Fruit fly (Drosophila melanogaster): ENCODE results near the gene dyl.
A peak's percentile ranks its signal among the peaks of the same experiment; 100 is the strongest.

The dyl gene

DNA sequence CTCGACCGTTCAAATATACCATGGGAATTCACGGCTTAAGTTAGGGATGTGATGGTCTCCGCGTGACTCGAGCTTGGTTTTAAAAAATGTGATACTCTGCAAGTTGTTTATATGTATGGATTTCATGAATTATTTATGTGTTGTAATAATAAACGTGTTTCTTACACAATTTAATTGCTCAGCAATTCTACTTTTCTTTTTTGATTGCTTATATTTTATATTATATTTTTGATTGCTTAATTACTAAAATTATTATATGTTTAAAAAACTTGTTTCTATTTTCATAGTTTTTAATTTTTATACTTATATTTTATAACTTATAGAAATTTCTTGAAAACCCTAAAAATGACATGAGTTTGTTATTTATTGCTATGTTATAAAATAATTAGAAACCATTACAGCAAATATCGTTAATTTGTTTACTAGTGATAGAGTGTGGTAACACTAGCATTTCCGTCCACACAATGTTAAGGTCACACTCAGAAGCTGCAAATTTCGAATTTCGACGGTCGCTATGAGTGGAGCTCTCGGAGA, 53.1 kb downstream of the dyl start, which contains the start of the genes ago and CG1265:
TSS of gene ago (minus strand) at position 6 of the 534 bp plus-strand sequence.
TSS of gene CG1265 (plus strand) at position 476 of the 534 bp plus-strand sequence.
- TF ChIP-seq Hnf4 (GFP tag; optimal IDR thresholded peaks at IDR 0.05) (peak; percentile 12), br (GFP tag; optimal IDR thresholded peaks at IDR 0.05) (no peak), CG9705 (GFP tag; optimal IDR thresholded peaks at IDR 0.05) (peak; percentile 32), lola (GFP tag; optimal IDR thresholded peaks at IDR 0.05) (no peak), woc (GFP tag; optimal IDR thresholded peaks at IDR 0.05) (peak; percentile 22), tai (GFP tag; optimal IDR thresholded peaks at IDR 0.05) (no peak), Myc (optimal IDR thresholded peaks at IDR 0.05) (peak; percentile 1), psq (GFP tag; optimal IDR thresholded peaks at IDR 0.05) (peak; percentile 9), HLH106 (tag; optimal IDR thresholded peaks at IDR 0.05) (peak; percentile 62), Rel (GFP tag; optimal IDR thresholded peaks at IDR 0.05) (no peak), Rel (tag; optimal IDR thresholded peaks at IDR 0.05) (no peak), CG32264 (GFP tag; optimal IDR thresholded peaks at IDR 0.05) (no peak), OdsH (GFP tag; optimal IDR thresholded peaks at IDR 0.05) (peak; percentile 29), pan (optimal IDR thresholded peaks at IDR 0.05) (no peak), dl (GFP tag; optimal IDR thresholded peaks at IDR 0.05; ENCODE audit: insufficient read depth in 1 of 2, partially characterized antibody in 2 of 2) (no peak), Sp1 (GFP tag; optimal IDR thresholded peaks at IDR 0.05) (peak; percentile 60), h (GFP tag; optimal IDR thresholded peaks at IDR 0.05) (peak; percentile 29), sv (GFP tag; optimal IDR thresholded peaks at IDR 0.05) (peak; percentile 15), GATAd (GFP tag; optimal IDR thresholded peaks at IDR 0.05) (no peak), Dfd (GFP tag; optimal IDR thresholded peaks at IDR 0.05) (no peak), rgr (GFP tag; optimal IDR thresholded peaks at IDR 0.05) (peak; percentile 15), sage (GFP tag; optimal IDR thresholded peaks at IDR 0.05) (no peak), Abd-B (GFP tag; optimal IDR thresholded peaks at IDR 0.05) (no peak), dmrt93B (GFP tag; optimal IDR thresholded peaks at IDR 0.05) (peak; percentile 51), foxo (GFP tag; optimal IDR thresholded peaks at IDR 0.05) (peak in 1 of 2 experiments; percentile 36), Hr83 (GFP tag; optimal IDR thresholded peaks at IDR 0.05; ENCODE audit: poor library complexity, severe bottlenecking) (peak; percentile 2), Jra (GFP tag; optimal IDR thresholded peaks at IDR 0.05) (no peak), ey (GFP tag; optimal IDR thresholded peaks at IDR 0.05) (no peak)

DNA sequence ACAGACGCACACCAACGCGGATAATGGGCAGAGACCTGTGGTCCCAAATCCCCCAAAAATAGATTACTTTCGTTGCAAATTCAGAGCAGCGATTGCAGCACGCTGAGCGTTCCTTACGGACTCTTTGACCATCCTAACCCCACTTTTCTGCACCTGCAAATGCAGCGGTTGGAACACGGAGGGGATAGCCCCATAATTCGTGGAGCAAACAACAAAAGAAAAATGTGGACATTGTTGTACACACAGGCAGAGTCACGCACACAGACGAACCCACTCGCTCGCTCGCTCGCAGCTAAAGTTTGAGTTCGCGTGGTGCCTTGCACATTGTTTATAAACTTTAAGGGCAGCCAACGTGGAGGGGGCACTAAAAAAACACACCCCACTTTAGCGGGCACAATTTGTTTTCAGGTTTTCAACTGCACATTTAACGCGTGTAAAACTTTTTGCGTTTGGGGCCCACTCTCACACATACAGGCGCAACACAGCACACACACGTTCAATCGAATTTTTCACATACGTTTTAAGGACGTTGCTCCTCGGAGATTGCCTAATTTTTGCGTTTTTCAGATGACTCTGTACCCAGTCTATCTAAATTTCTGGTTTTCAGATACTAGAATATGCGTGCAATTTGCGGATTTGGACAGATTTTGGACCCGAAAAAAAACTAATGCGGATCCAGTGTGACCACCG, 53.8 kb downstream of the dyl start:
- no peak for TF ChIP-seq CrebA (GFP tag; optimal IDR thresholded peaks at IDR 0.05; ENCODE audit: borderline replicate concordance)
- TF ChIP-seq N (GFP tag; optimal IDR thresholded peaks at IDR 0.05): peak; percentile 14
- no peak for TF ChIP-seq Hr78 (GFP tag; optimal IDR thresholded peaks at IDR 0.05)
- TF ChIP-seq sv (GFP tag; optimal IDR thresholded peaks at IDR 0.05): no peak
- no peak for TF ChIP-seq Hr83 (GFP tag; optimal IDR thresholded peaks at IDR 0.05; ENCODE audit: poor library complexity, severe bottlenecking)
- TF ChIP-seq Rel (GFP tag; optimal IDR thresholded peaks at IDR 0.05): no peak
- peak; percentile 97 for TF ChIP-seq Rel (tag; optimal IDR thresholded peaks at IDR 0.05)
- TF ChIP-seq dmrt93B (GFP tag; optimal IDR thresholded peaks at IDR 0.05): no peak

DNA sequence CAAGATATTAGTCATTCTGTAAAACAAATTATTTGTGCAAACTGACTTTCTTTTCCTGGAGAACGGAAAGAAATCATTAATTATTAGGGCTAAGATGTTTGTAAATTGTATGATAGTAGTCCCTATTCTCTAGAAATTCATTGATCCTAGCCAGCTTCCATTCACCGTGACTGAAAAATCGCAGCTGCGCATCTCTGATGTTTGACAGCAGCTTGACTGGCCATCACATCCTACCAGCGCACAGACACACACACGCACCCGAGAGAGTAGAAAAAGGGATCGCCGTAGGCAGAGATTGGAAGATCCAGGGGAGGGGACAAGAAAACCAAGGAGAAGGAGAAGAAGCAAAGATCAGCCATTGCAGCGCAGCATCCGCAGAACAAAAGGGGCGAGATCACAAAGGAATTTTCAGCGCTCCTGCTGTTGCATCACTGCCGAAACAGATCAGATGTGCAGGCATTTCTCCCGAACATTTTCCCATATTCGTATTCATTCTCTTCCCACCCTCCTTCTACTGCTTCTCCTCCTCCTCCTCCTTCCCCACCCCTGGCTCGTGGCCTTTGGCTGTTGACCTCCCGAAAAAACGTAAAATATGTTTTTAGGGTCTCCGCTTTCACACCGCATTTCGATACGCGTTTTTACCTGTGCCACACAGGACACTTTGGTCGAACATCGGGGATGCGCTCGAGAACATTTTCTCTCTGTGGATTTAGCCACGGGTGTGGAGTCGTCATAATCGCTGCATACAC, 54.5 kb downstream of the dyl start:
- TF ChIP-seq CrebA (GFP tag; optimal IDR thresholded peaks at IDR 0.05; ENCODE audit: borderline replicate concordance) (no peak), Hnf4 (GFP tag; optimal IDR thresholded peaks at IDR 0.05) (no peak), Jra (GFP tag; optimal IDR thresholded peaks at IDR 0.05) (no peak), brk (GFP tag; optimal IDR thresholded peaks at IDR 0.05) (no peak), sage (GFP tag; optimal IDR thresholded peaks at IDR 0.05) (no peak), Rel (GFP tag; optimal IDR thresholded peaks at IDR 0.05) (no peak), Rel (tag; optimal IDR thresholded peaks at IDR 0.05) (no peak), OdsH (GFP tag; optimal IDR thresholded peaks at IDR 0.05) (no peak), rgr (GFP tag; optimal IDR thresholded peaks at IDR 0.05) (peak; percentile 32), psq (GFP tag; optimal IDR thresholded peaks at IDR 0.05) (peak; percentile 84), Hr78 (GFP tag; optimal IDR thresholded peaks at IDR 0.05) (no peak), dl (GFP tag; optimal IDR thresholded peaks at IDR 0.05; ENCODE audit: insufficient read depth in 1 of 2, partially characterized antibody in 2 of 2) (no peak), foxo (GFP tag; optimal IDR thresholded peaks at IDR 0.05) (peak in 1 of 2 experiments; percentile 28), Mio (GFP tag; optimal IDR thresholded peaks at IDR 0.05) (no peak), Abd-B (GFP tag; optimal IDR thresholded peaks at IDR 0.05) (no peak), dmrt93B (GFP tag; optimal IDR thresholded peaks at IDR 0.05) (no peak), ey (GFP tag; optimal IDR thresholded peaks at IDR 0.05) (peak; percentile 30), tai (GFP tag; optimal IDR thresholded peaks at IDR 0.05) (no peak), sv (GFP tag; optimal IDR thresholded peaks at IDR 0.05) (no peak), GATAd (GFP tag; optimal IDR thresholded peaks at IDR 0.05) (no peak), pan (optimal IDR thresholded peaks at IDR 0.05) (no peak), jim (GFP tag; optimal IDR thresholded peaks at IDR 0.05) (no peak), Dfd (GFP tag; optimal IDR thresholded peaks at IDR 0.05) (no peak), HLH106 (tag; optimal IDR thresholded peaks at IDR 0.05) (no peak), Dif (GFP tag; optimal IDR thresholded peaks at IDR 0.05; ENCODE audit: partially characterized antibody) (no peak), Hr83 (GFP tag; optimal IDR thresholded peaks at IDR 0.05; ENCODE audit: poor library complexity, severe bottlenecking) (no peak), br (GFP tag; optimal IDR thresholded peaks at IDR 0.05) (no peak), dsf (GFP tag; optimal IDR thresholded peaks at IDR 0.05; ENCODE audit: borderline replicate concordance) (no peak), Vsx2 (GFP tag; optimal IDR thresholded peaks at IDR 0.05; ENCODE audit: partially characterized antibody) (no peak), h (GFP tag; optimal IDR thresholded peaks at IDR 0.05) (peak; percentile 23), Myc (optimal IDR thresholded peaks at IDR 0.05) (peak; percentile 28), CG32264 (GFP tag; optimal IDR thresholded peaks at IDR 0.05) (no peak), usp (GFP tag; optimal IDR thresholded peaks at IDR 0.05) (no peak), CG9705 (GFP tag; optimal IDR thresholded peaks at IDR 0.05) (no peak), N (GFP tag; optimal IDR thresholded peaks at IDR 0.05) (no peak), lola (GFP tag; optimal IDR thresholded peaks at IDR 0.05) (no peak)
